Worm (Caenorhabditis elegans): ENCODE results near the gene C27F2.6.

ce11 chrIII:4952970-4953369 lies 27.3 kb downstream of the C27F2.6 start:
- TF ChIP-seq ztf-18 (tag; optimal IDR thresholded peaks at IDR 0.05) (no peak), him-1 (tag; optimal IDR thresholded peaks at IDR 0.05) (no peak), dpl-1 (GFP tag; optimal IDR thresholded peaks at IDR 0.05) (no peak), cebp-1 (GFP tag; IDR thresholded peaks at IDR 0.05) (no peak), cebp-1 (tag; optimal IDR thresholded peaks at IDR 0.05) (no peak), madf-8 (GFP tag; conservative IDR thresholded peaks at IDR 0.05) (no peak), unc-62 (GFP tag; optimal IDR thresholded peaks at IDR 0.05) (no peak), ztf-22 (GFP tag; optimal IDR thresholded peaks at IDR 0.05) (no peak), xnd-1 (tag; optimal IDR thresholded peaks at IDR 0.05) (no peak)

All from whole organism, young adult.